Worm (Caenorhabditis elegans) whole organism, L4 larva: ENCODE results near the gene syx-3.

ENCODE experiments used
- R02D3.7 ChIP-seq: fragments of 150-350 bp; sonication (generic microtip); optimal IDR thresholded peaks from 3 replicates; lab custom pipeline; 2014; ENCODE audit warnings: missing biosample characterization, missing genetic modification characterization
- attf-4 ChIP-seq: sonication (generic microtip); optimal IDR thresholded peaks from 3 replicates; lab custom pipeline; 2017; ENCODE audit warnings: missing biosample characterization, missing genetic modification characterization
- cey-2 ChIP-seq: sonication (generic microtip); optimal IDR thresholded peaks from 3 replicates; lab custom pipeline; 2017; ENCODE audit warnings: missing genetic modification characterization, mild to moderate bottlenecking, missing compliant biosample characterization, antibody characterized with exemption, borderline replicate concordance; ENCODE audit not compliant: insufficient read depth
- lin-29 ChIP-seq: fragments of 200-800 bp; sonication (Bioruptor generic); IDR thresholded peaks from 2 replicates; pipeline ENCODE4 v1.3.6; 2022; ENCODE audit warnings: missing genetic modification reagents, missing genetic modification characterization, missing compliant biosample characterization
- lsy-2 ChIP-seq, 2 experiments: fragments of 150-350 bp in 1 of 2; sonication (generic microtip) in 1 of 2; optimal IDR thresholded peaks; 2 replicates each; lab custom pipeline; 2014 to 2017; ENCODE audit warnings: missing biosample characterization in 2 of 2, missing genetic modification characterization in 2 of 2
- mdl-1 ChIP-seq, 2 experiments: fragments of 150-350 bp in 1 of 2; sonication (generic microtip) in 1 of 2; optimal IDR thresholded peaks; 2 replicates each; lab custom pipeline; 2014 to 2017; ENCODE audit warnings: missing biosample characterization in 2 of 2, missing genetic modification characterization in 2 of 2
- nhr-6 ChIP-seq: fragments of 150-350 bp; optimal IDR thresholded peaks from 2 replicates; lab custom pipeline; 2014; ENCODE audit warnings: missing biosample characterization, missing genetic modification characterization
- zag-1 ChIP-seq: fragments of 150-350 bp; optimal IDR thresholded peaks from 2 replicates; lab custom pipeline; 2014; ENCODE audit warnings: missing biosample characterization, missing genetic modification characterization
- ztf-11 ChIP-seq: fragments of 150-350 bp; optimal IDR thresholded peaks from 2 replicates; lab custom pipeline; 2014; ENCODE audit warnings: missing biosample characterization, missing genetic modification characterization

DNA sequence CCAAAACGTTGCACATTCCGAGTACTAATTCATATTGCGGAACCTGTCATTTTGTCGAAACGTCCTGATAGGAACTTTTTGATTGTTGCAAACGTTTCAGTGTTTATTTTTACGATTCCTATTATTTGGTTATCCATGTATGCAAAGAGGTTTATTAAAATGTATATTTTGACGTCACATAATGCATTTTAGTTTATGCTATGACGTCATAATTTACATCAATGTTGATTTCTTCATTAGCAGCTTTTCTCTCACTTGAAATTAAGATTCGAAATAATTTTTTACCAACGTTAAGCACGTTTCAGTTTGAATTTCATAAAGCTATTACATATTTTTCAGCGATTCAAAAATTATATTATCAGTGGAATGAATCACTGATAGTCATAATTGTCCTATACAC is 17.7 kb downstream of the syx-3 start:
- TF ChIP-seq attf-4 (tag; lab: Kevin White, UChicago) (no peak), mdl-1 (tag; optimal IDR thresholded peaks at IDR 0.05; lab: Kevin White, UChicago) (no peak), nhr-6 (tag; lab: Kevin White, UChicago) (no peak), zag-1 (tag; lab: Kevin White, UChicago) (no peak), ztf-11 (no peak), lin-29 (GFP tag; lab: Robert Waterston, UW) (no peak), cey-2 (tag; lab: Kevin White, UChicago) (no peak), R02D3.7 (tag; lab: Kevin White, UChicago) (no peak), lsy-2 (tag; optimal IDR thresholded peaks at IDR 0.05; lab: Kevin White, UChicago) (no peak)
